Worm (Caenorhabditis elegans): ENCODE data around the gene T22G5.3.

The T22G5.3 gene

ce11 chrV:13856376-13856775, 24.3 kb upstream of the T22G5.3 start, which contains the start of gene srx-134:
srx-134 (minus strand) TSS chrV:13856476.
- TF ChIP-seq lin-13 (GFP tag; optimal IDR thresholded peaks at IDR 0.05), result no peak
- TF ChIP-seq daf-12 (tag; optimal IDR thresholded peaks at IDR 0.05), result no peak
- TF ChIP-seq mxl-2 (GFP tag; conservative IDR thresholded peaks at IDR 0.05), result no peak
- no peak for TF ChIP-seq tra-1 (GFP tag; IDR thresholded peaks at IDR 0.05)
- no peak for TF ChIP-seq arid-1 (GFP tag; conservative IDR thresholded peaks at IDR 0.05)

ce11 chrV:13857132-13857531, 23.6 kb upstream of the T22G5.3 start, which contains the start of gene srx-136:
srx-136 (plus strand) TSS chrV:13857432.
- TF ChIP-seq nhr-11 (tag; optimal IDR thresholded peaks at IDR 0.05), result no peak
- no peak for TF ChIP-seq fkh-10 (GFP tag; optimal IDR thresholded peaks at IDR 0.05)
- no peak for TF ChIP-seq egl-27 (tag; optimal IDR thresholded peaks at IDR 0.05)
- TF ChIP-seq nhr-102 (tag; optimal IDR thresholded peaks at IDR 0.05), result no peak
- TF ChIP-seq dmd-9 (GFP tag; IDR thresholded peaks at IDR 0.05), result no peak
- no peak for TF ChIP-seq fos-1 (tag; optimal IDR thresholded peaks at IDR 0.05)
- TF ChIP-seq lin-29 (GFP tag; IDR thresholded peaks at IDR 0.05), result no peak
- no peak for TF ChIP-seq cey-2 (tag; optimal IDR thresholded peaks at IDR 0.05; ENCODE audit: borderline replicate concordance, insufficient read depth)
- TF ChIP-seq daf-12 (tag; optimal IDR thresholded peaks at IDR 0.05), result no peak

- TF ChIP-seq tag-97 (GFP tag; IDR thresholded peaks at IDR 0.05), result no peak
- TF ChIP-seq ctbp-1 (GFP tag; IDR thresholded peaks at IDR 0.05), result no peak
- no peak for TF ChIP-seq skn-1 (tag; optimal IDR thresholded peaks at IDR 0.05)
- TF ChIP-seq T20F7.1 (GFP tag; optimal IDR thresholded peaks at IDR 0.05), result no peak
- no peak for TF ChIP-seq gei-8 (GFP tag; optimal IDR thresholded peaks at IDR 0.05)
- no peak for TF ChIP-seq ama-1 (optimal IDR thresholded peaks at IDR 0.05)
- TF ChIP-seq Y5F2A.4 (GFP tag; optimal IDR thresholded peaks at IDR 0.05), result no peak
Measured at ce11 chrV:13858906-13859305, 21.8 kb upstream of the T22G5.3 start, which contains the start of gene srx-135. srx-135 (plus strand) TSS chrV:13859206.

ce11 chrV:13862505-13862904, 18.2 kb upstream of the T22G5.3 start, which contains the start of gene srx-137:
srx-137 (plus strand) TSS chrV:13862805.
- no peak for TF ChIP-seq zip-11 (GFP tag; IDR thresholded peaks at IDR 0.05)
- TF ChIP-seq fos-1 (tag; optimal IDR thresholded peaks at IDR 0.05), result no peak
- no peak for TF ChIP-seq dpl-1 (GFP tag; optimal IDR thresholded peaks at IDR 0.05)
- TF ChIP-seq aha-1 (tag), result no peak

ce11 chrV:13863700-13864099, 17.0 kb upstream of the T22G5.3 start:
- TF ChIP-seq aha-1 (tag), result peak; percentile 90
- no peak for TF ChIP-seq ceh-82 (tag; optimal IDR thresholded peaks at IDR 0.05)
- TF ChIP-seq unc-62 (GFP tag; optimal IDR thresholded peaks at IDR 0.05 in 1 of 2), result peak in 1 of 2 experiments; percentile 55
- TF ChIP-seq unc-62 (tag; optimal IDR thresholded peaks at IDR 0.05), result no peak

ce11 chrV:13866353-13866752, 14.4 kb upstream of the T22G5.3 start, which contains the start of gene nhr-175:
nhr-175 (plus strand) TSS chrV:13866691.
- no peak for TF ChIP-seq sdz-12 (GFP tag; optimal IDR thresholded peaks at IDR 0.05)
- no peak for TF ChIP-seq nhr-28 (tag; optimal IDR thresholded peaks at IDR 0.05)
- no peak for TF ChIP-seq ama-1 (optimal IDR thresholded peaks at IDR 0.05)
- TF ChIP-seq nhr-102 (tag; optimal IDR thresholded peaks at IDR 0.05), result no peak
- TF ChIP-seq ctbp-1 (GFP tag; IDR thresholded peaks at IDR 0.05), result no peak
- no peak for TF ChIP-seq T26A8.4 (GFP tag; IDR thresholded peaks at IDR 0.05)
- no peak for TF ChIP-seq lin-15B (tag; optimal IDR thresholded peaks at IDR 0.05)
- TF ChIP-seq nhr-76 (tag; optimal IDR thresholded peaks at IDR 0.05), result no peak
- TF ChIP-seq aha-1 (tag), result no peak
- TF ChIP-seq lin-39 (tag; optimal IDR thresholded peaks at IDR 0.05), result no peak
- no peak for TF ChIP-seq F10B5.3 (tag; optimal IDR thresholded peaks at IDR 0.05)
- no peak for TF ChIP-seq gei-8 (GFP tag; optimal IDR thresholded peaks at IDR 0.05)
- no peak for TF ChIP-seq ceh-62 (tag; optimal IDR thresholded peaks at IDR 0.05)
- TF ChIP-seq lin-13 (GFP tag; optimal IDR thresholded peaks at IDR 0.05), result no peak
- no peak for TF ChIP-seq duxl-1 (tag; optimal IDR thresholded peaks at IDR 0.05; ENCODE audit: poor library complexity)
